Worm (Caenorhabditis elegans): ENCODE data around the gene K09A9.8.

Gene K09A9.8

DNA sequence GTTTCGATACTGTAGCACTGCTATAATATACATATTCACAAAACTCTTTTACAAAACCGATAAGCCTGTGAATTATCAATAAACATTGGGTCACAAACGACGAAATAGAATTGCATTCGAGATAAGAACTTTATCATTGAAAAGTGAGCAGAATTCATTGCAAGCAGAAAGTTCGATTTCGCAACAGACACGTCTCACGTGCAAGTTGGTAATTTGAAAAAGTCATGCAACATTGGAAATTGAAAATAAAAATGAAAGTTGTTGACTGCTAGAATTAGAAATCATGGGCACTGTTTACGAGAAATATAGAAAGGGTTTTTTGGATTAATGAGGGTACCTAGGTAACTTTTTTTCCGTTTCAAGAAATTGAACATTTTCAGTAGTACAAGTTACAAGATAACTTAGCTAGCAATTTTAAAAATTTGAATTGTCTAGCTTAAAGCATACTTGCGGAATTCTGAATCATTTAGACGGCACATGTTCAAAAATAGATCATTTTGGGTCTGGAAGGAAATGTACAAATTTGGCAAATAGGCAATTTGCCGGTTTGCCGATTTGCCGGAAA is 13.6 kb upstream of the K09A9.8 start:
- TF ChIP-seq sea-1 (GFP tag; conservative IDR thresholded peaks at IDR 0.05), result no peak
- TF ChIP-seq tbx-11 (GFP tag; IDR thresholded peaks at IDR 0.05), result no peak
- TF ChIP-seq ets-7 (tag; optimal IDR thresholded peaks at IDR 0.05), result no peak
- TF ChIP-seq ceh-13 (GFP tag; optimal IDR thresholded peaks at IDR 0.05), result no peak
- no peak for TF ChIP-seq ceh-36 (tag; optimal IDR thresholded peaks at IDR 0.05)
- no peak for TF ChIP-seq aly-1 (tag; optimal IDR thresholded peaks at IDR 0.05)
- TF ChIP-seq F13C5.2 (tag; optimal IDR thresholded peaks at IDR 0.05), result no peak
- TF ChIP-seq ama-1 (optimal IDR thresholded peaks at IDR 0.05), result no peak
- no peak for TF ChIP-seq tra-4 (tag; optimal IDR thresholded peaks at IDR 0.05)
- no peak for TF ChIP-seq hmg-4 (GFP tag; optimal IDR thresholded peaks at IDR 0.05)
- TF ChIP-seq pes-1 (GFP tag; IDR thresholded peaks at IDR 0.05), result no peak
- TF ChIP-seq hmbx-1 (tag; optimal IDR thresholded peaks at IDR 0.05), result no peak
- no peak for TF ChIP-seq flt-1 (GFP tag; IDR thresholded peaks at IDR 0.05)
- no peak for TF ChIP-seq B0310.2 (tag; optimal IDR thresholded peaks at IDR 0.05)
- TF ChIP-seq scrt-1 (GFP tag; IDR thresholded peaks at IDR 0.05), result no peak
- no peak for TF ChIP-seq hnd-1 (tag; optimal IDR thresholded peaks at IDR 0.05)
- no peak for TF ChIP-seq tbx-37 (GFP tag; conservative IDR thresholded peaks at IDR 0.05)

DNA sequence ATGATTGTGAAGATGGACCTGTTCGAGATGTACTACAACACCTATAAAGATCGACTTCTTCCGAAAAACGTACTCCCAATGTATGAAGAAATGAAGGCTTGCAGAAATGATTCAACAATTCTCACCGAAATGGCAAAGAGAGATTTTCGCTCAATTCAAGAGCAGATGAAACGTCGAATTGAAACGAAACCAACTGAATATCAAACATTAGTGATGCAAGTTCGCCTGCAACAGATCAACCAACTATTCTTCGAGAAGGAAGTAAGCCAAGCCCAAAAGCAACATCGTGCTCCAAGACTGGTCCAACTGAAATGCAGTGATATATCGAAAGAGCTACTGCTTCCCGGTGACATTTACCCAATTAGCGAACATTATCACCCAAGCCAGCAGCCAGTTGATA is 12.7 kb upstream of the K09A9.8 start:
- TF ChIP-seq scrt-1 (GFP tag; IDR thresholded peaks at IDR 0.05), result no peak
- no peak for TF ChIP-seq aly-1 (tag; optimal IDR thresholded peaks at IDR 0.05)
- TF ChIP-seq hmg-4 (GFP tag; optimal IDR thresholded peaks at IDR 0.05), result no peak
- TF ChIP-seq hnd-1 (tag; optimal IDR thresholded peaks at IDR 0.05), result no peak
- TF ChIP-seq ets-7 (tag; optimal IDR thresholded peaks at IDR 0.05), result no peak
- no peak for TF ChIP-seq hmbx-1 (tag; optimal IDR thresholded peaks at IDR 0.05)
- no peak for TF ChIP-seq B0310.2 (tag; optimal IDR thresholded peaks at IDR 0.05)
- TF ChIP-seq pes-1 (GFP tag; IDR thresholded peaks at IDR 0.05), result no peak
- TF ChIP-seq ceh-13 (GFP tag; optimal IDR thresholded peaks at IDR 0.05), result no peak
- TF ChIP-seq tbx-37 (GFP tag; conservative IDR thresholded peaks at IDR 0.05), result no peak
- TF ChIP-seq tra-4 (tag; optimal IDR thresholded peaks at IDR 0.05), result no peak
- no peak for TF ChIP-seq ama-1 (optimal IDR thresholded peaks at IDR 0.05)
- no peak for TF ChIP-seq flt-1 (GFP tag; IDR thresholded peaks at IDR 0.05)
- no peak for TF ChIP-seq tbx-11 (GFP tag; IDR thresholded peaks at IDR 0.05)
- no peak for TF ChIP-seq ceh-36 (tag; optimal IDR thresholded peaks at IDR 0.05)
- no peak for TF ChIP-seq F13C5.2 (tag; optimal IDR thresholded peaks at IDR 0.05)
- TF ChIP-seq sea-1 (GFP tag; conservative IDR thresholded peaks at IDR 0.05), result no peak

DNA sequence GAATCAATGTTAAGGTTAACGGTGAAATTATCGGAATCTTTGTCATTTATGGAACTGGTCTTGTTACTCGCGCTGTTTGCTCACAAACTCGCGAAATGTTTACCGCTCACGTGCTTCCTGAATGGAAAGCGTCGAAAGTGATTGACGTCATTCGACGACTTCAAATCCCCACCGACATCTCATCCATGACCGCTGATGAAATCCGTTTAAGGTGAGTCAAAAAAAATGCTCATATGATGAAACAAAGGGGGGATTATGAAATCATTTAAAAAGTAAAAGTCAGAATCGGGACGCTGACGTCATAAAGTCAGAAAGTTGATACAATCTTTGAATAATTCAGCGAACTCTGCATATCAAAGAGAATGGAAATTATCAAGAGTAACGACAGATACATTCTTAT is 11.6 kb upstream of the K09A9.8 start:
- no peak for TF ChIP-seq ets-7 (tag; optimal IDR thresholded peaks at IDR 0.05)
- no peak for TF ChIP-seq hnd-1 (tag; optimal IDR thresholded peaks at IDR 0.05)
- TF ChIP-seq ceh-36 (tag; optimal IDR thresholded peaks at IDR 0.05), result no peak
- TF ChIP-seq pes-1 (GFP tag; IDR thresholded peaks at IDR 0.05), result no peak
- no peak for TF ChIP-seq B0310.2 (tag; optimal IDR thresholded peaks at IDR 0.05)
- no peak for TF ChIP-seq ama-1 (optimal IDR thresholded peaks at IDR 0.05)
- TF ChIP-seq F13C5.2 (tag; optimal IDR thresholded peaks at IDR 0.05), result no peak
- TF ChIP-seq tra-4 (tag; optimal IDR thresholded peaks at IDR 0.05), result no peak
- TF ChIP-seq tbx-37 (GFP tag; conservative IDR thresholded peaks at IDR 0.05), result no peak
- no peak for TF ChIP-seq aly-1 (tag; optimal IDR thresholded peaks at IDR 0.05)
- TF ChIP-seq hmbx-1 (tag; optimal IDR thresholded peaks at IDR 0.05), result no peak
- no peak for TF ChIP-seq tbx-11 (GFP tag; IDR thresholded peaks at IDR 0.05)
- no peak for TF ChIP-seq sea-1 (GFP tag; conservative IDR thresholded peaks at IDR 0.05)
- no peak for TF ChIP-seq hmg-4 (GFP tag; optimal IDR thresholded peaks at IDR 0.05)
- no peak for TF ChIP-seq flt-1 (GFP tag; IDR thresholded peaks at IDR 0.05)
- TF ChIP-seq scrt-1 (GFP tag; IDR thresholded peaks at IDR 0.05), result no peak

DNA sequence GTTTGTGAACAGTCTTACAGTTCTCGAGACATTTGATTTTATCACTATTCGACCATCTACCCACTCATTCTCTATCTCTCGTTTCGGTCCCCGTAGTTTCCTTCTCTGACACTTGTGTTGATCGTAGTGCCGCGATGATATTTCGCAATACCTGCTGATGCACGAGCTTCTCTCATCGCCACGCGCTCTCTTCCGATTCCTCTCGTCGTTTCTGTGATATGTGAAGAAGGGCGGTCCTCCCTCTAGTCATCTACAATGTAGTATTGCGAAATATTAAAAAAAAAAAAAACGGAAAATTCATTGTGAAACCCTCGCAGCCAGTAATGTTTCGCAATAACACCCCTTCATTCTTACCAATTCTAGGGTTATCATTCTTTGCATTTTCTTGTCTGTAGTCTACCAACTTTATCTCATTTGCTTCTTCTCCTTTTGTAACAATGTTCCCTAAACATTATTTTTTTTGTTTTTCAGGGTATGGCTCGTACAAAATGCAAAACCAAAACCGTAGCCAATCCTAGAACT is 10.6 kb upstream of the K09A9.8 start, which contains the start of gene nipi-3:
Gene nipi-3, plus strand, starts transcription at position 472 of the 522 bp plus-strand sequence.
- no peak for TF ChIP-seq sea-1 (GFP tag; conservative IDR thresholded peaks at IDR 0.05)
- no peak for TF ChIP-seq ceh-36 (tag; optimal IDR thresholded peaks at IDR 0.05)

DNA sequence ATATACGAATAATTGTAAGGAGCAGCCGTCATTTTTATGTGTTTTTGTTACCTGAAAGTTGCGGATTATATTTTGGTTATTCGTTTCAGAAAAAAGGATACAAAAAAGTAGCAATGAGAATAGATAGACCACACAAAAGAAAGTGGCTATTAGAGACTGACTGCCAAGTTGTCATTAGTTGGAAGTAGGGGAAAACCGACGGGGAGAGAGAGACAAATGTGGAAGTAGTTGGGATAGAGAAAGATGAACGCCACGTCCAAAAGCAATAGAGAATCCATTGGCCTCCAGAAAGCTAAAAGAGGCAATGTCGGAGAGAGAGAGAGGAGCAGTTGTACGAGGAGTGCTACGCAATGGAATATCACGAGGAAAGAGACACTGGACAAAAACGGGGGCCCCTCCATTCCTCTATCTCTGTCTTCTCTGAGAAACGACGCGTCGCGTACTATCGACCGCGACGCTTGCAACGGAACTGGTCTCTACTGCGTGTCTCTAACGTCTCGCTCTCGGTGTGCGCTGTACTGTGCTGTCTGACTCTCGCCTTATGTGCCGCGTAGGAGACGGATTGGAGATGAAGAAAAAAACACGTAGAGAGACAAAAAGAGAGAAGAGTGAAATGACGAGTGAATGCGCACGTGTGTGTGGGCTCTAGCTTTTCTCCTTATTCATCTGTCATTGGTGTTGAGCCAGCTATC is 9.8 kb upstream of the K09A9.8 start, which contains the start of gene rab-14:
Gene rab-14, minus strand, starts transcription at position 51 of the 692 bp plus-strand sequence.
- TF ChIP-seq F13C5.2 (tag; optimal IDR thresholded peaks at IDR 0.05), result peak; percentile 18
- TF ChIP-seq B0310.2 (tag; optimal IDR thresholded peaks at IDR 0.05), result peak; percentile 22
- TF ChIP-seq ceh-36 (tag; optimal IDR thresholded peaks at IDR 0.05), result no peak
- TF ChIP-seq hnd-1 (tag; optimal IDR thresholded peaks at IDR 0.05), result no peak
- TF ChIP-seq aly-1 (tag; optimal IDR thresholded peaks at IDR 0.05), result peak; percentile 22
- TF ChIP-seq ets-7 (tag; optimal IDR thresholded peaks at IDR 0.05), result no peak
- TF ChIP-seq hmg-4 (GFP tag; optimal IDR thresholded peaks at IDR 0.05), result peak; percentile 83
- TF ChIP-seq pes-1 (GFP tag; IDR thresholded peaks at IDR 0.05), result peak; percentile 45; the same call in 1 of the 2 replicates
- 0 out of 2 replicates have a peak, but pooled peaks have one; percentile 39 for TF ChIP-seq sea-1 (GFP tag; conservative IDR thresholded peaks at IDR 0.05)

DNA sequence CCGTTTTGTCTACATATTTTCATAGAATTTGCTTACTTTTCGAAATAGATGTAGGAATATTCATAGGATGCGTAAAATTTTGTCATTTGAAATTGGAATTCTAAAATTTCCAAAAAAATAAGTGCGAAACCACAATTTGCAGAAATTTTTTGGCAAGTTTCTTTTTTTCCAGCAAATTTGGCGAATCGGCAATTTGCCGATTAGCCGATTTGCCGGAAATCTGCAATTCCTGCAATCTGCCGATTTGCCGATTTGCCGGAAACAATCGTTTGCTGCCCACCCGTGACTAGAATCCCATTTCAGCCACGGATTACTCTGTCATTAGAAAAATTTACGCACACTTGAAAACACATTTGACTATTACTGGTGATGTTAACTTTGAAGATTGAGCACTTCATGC is 7.3 kb upstream of the K09A9.8 start:
- TF ChIP-seq tbx-37 (GFP tag; conservative IDR thresholded peaks at IDR 0.05) (no peak), scrt-1 (GFP tag; IDR thresholded peaks at IDR 0.05) (no peak), sea-1 (GFP tag; conservative IDR thresholded peaks at IDR 0.05) (no peak), pes-1 (GFP tag; IDR thresholded peaks at IDR 0.05) (no peak), ceh-36 (tag; optimal IDR thresholded peaks at IDR 0.05) (no peak), hmbx-1 (tag; optimal IDR thresholded peaks at IDR 0.05) (no peak), B0310.2 (tag; optimal IDR thresholded peaks at IDR 0.05) (no peak), tbx-11 (GFP tag; IDR thresholded peaks at IDR 0.05) (no peak), tra-4 (tag; optimal IDR thresholded peaks at IDR 0.05) (no peak), ets-7 (tag; optimal IDR thresholded peaks at IDR 0.05) (no peak), flt-1 (GFP tag; IDR thresholded peaks at IDR 0.05) (no peak), ama-1 (optimal IDR thresholded peaks at IDR 0.05) (no peak), hnd-1 (tag; optimal IDR thresholded peaks at IDR 0.05) (no peak), aly-1 (tag; optimal IDR thresholded peaks at IDR 0.05) (no peak), ceh-13 (GFP tag; optimal IDR thresholded peaks at IDR 0.05) (no peak), hmg-4 (GFP tag; optimal IDR thresholded peaks at IDR 0.05) (no peak), F13C5.2 (tag; optimal IDR thresholded peaks at IDR 0.05) (no peak)
